Fruit fly (Drosophila melanogaster): ENCODE data around the gene CG3108.

The CG3108 gene

DNA sequence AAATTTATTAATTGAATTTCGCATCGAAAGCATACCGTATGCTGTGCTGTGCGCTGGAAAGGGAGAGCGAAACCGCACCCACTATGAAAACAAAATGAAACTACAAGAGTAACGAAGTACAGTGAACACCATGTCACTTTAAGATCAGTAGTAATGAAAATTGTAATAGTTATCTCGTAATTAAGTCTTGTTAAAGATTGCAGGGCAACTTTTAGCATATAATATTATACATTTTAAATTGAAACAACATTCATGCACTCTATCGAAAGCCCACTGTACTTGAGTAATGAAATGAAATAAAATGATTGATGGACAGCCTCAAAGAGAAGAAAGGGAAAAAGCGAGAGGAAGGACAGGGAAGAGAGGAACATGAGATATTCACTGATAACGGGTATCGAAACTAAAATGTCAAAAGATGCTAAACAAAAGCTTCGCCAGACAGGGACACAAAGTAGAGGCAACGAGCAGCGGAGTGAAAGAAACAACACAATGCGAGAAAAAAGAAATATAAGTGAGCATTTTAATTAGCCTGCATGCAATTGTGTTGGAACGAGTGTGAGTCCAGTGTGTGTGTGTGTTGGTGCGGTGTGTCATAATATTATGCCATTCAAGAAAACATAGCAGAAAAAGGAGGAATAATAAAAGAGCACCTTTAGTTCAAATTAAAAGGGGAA, 46.0 kb downstream of the CG3108 start (continued):
- TF ChIP-seq aop (GFP tag; IDR thresholded peaks at IDR 0.05), result no peak
- peak; percentile 69; the same call in 1 of the 2 replicates for TF ChIP-seq CG16779 (GFP tag; IDR thresholded peaks at IDR 0.05)
- TF ChIP-seq sug (tag; optimal IDR thresholded peaks at IDR 0.05), result peak; percentile 26
- TF ChIP-seq BEAF-32 (GFP tag; optimal IDR thresholded peaks at IDR 0.05), result no peak
- TF ChIP-seq CG6791 (GFP tag; IDR thresholded peaks at IDR 0.05; ENCODE audit: partially characterized antibody), result no peak
- TF ChIP-seq CG31224 (GFP tag; IDR thresholded peaks at IDR 0.05), result no peak
- TF ChIP-seq Ssrp (tag; optimal IDR thresholded peaks at IDR 0.05), result peak; percentile 75
- no peak for TF ChIP-seq Dip2 (GFP tag; IDR thresholded peaks at IDR 0.05)
- TF ChIP-seq Fer2 (tag; optimal IDR thresholded peaks at IDR 0.05), result peak; percentile 36
- peak; percentile 51; the same call in 1 of the 2 replicates for TF ChIP-seq E2f2 (GFP tag; IDR thresholded peaks at IDR 0.05)
- TF ChIP-seq btn (GFP tag; optimal IDR thresholded peaks at IDR 0.05), result no peak
- peak; percentile 15 for TF ChIP-seq CG12236 (GFP tag; optimal IDR thresholded peaks at IDR 0.05)
- peak; percentile 78 for TF ChIP-seq CG31441 (GFP tag; IDR thresholded peaks at IDR 0.05)
- no peak for TF ChIP-seq gt (GFP tag; IDR thresholded peaks at IDR 0.05)
- TF ChIP-seq CG4707 (GFP tag; optimal IDR thresholded peaks at IDR 0.05), result peak; percentile 54
- TF ChIP-seq kay (GFP tag; optimal IDR thresholded peaks at IDR 0.05), result peak; percentile 33
- TF ChIP-seq lilli (GFP tag; optimal IDR thresholded peaks at IDR 0.05), result peak; percentile 85
- TF ChIP-seq dm (GFP tag; optimal IDR thresholded peaks at IDR 0.05), result no peak
- peak; percentile 41; the same call in 1 of the 3 replicates for TF ChIP-seq CG11093 (GFP tag; IDR thresholded peaks at IDR 0.05)
- no peak for TF ChIP-seq repo (GFP tag; optimal IDR thresholded peaks at IDR 0.05)
- peak; percentile 3 for TF ChIP-seq HHEX (GFP tag; optimal IDR thresholded peaks at IDR 0.05)
- peak; percentile 73 for TF ChIP-seq dmrt11E (tag; optimal IDR thresholded peaks at IDR 0.05)
- peak; percentile 61 for TF ChIP-seq CG4424 (GFP tag; optimal IDR thresholded peaks at IDR 0.05)
- peak; percentile 70 for TF ChIP-seq B-H1 (GFP tag; IDR thresholded peaks at IDR 0.05)
- peak; percentile 31 for TF ChIP-seq nau (GFP tag; optimal IDR thresholded peaks at IDR 0.05)
- TF ChIP-seq sqz (GFP tag; optimal IDR thresholded peaks at IDR 0.05), result no peak
- TF ChIP-seq klu (GFP tag; IDR thresholded peaks at IDR 0.05), result 0 out of 2 replicates have a peak, but pooled peaks have one; percentile 32
- peak; percentile 74; the same call in 2 of the 3 replicates for TF ChIP-seq gce (GFP tag; IDR thresholded peaks at IDR 0.05)
- TF ChIP-seq Hand (GFP tag; optimal IDR thresholded peaks at IDR 0.05), result peak; percentile 59
- TF ChIP-seq wek (GFP tag; optimal IDR thresholded peaks at IDR 0.05), result peak; percentile 14
- peak; percentile 72 for TF ChIP-seq dimm (GFP tag; IDR thresholded peaks at IDR 0.05)
- peak; percentile 86 for TF ChIP-seq Oli (tag; optimal IDR thresholded peaks at IDR 0.05)
- peak; percentile 58 for TF ChIP-seq chn (GFP tag; optimal IDR thresholded peaks at IDR 0.05)
- TF ChIP-seq zf30C (GFP tag; optimal IDR thresholded peaks at IDR 0.05), result no peak
- peak; percentile 84 for TF ChIP-seq CG13424 (tag; optimal IDR thresholded peaks at IDR 0.05)
- TF ChIP-seq CG6689 (GFP tag; IDR thresholded peaks at IDR 0.05), result peak; percentile 83
- TF ChIP-seq cato (GFP tag; optimal IDR thresholded peaks at IDR 0.05; ENCODE audit: borderline replicate concordance), result no peak
- TF ChIP-seq trh (GFP tag; optimal IDR thresholded peaks at IDR 0.05), result no peak
- TF ChIP-seq Dp (GFP tag; optimal IDR thresholded peaks at IDR 0.05), result no peak
- TF ChIP-seq CG10565 (GFP tag; optimal IDR thresholded peaks at IDR 0.05), result no peak
- TF ChIP-seq da (GFP tag; optimal IDR thresholded peaks at IDR 0.05), result no peak
- peak; percentile 76 for TF ChIP-seq gcm (GFP tag; optimal IDR thresholded peaks at IDR 0.05)
- TF ChIP-seq CG2199 (GFP tag; IDR thresholded peaks at IDR 0.05), result no peak; the same call in 2 of the 3 replicates
- no peak for TF ChIP-seq Ets65A (GFP tag)
- no peak for TF ChIP-seq Doc2 (GFP tag; IDR thresholded peaks at IDR 0.05)
- TF ChIP-seq sr (GFP tag; IDR thresholded peaks at IDR 0.05), result 0 out of 3 replicates have a peak, but pooled peaks have one; percentile 42
- TF ChIP-seq CG2889 (GFP tag; IDR thresholded peaks at IDR 0.05), result peak; percentile 72; the same call in 2 of the 3 replicates
- TF ChIP-seq CG6683 (GFP tag; optimal IDR thresholded peaks at IDR 0.05), result peak; percentile 29
- TF ChIP-seq CG10274 (GFP tag; optimal IDR thresholded peaks at IDR 0.05), result no peak
- peak; percentile 77 for TF ChIP-seq CoRest (tag; optimal IDR thresholded peaks at IDR 0.05)

All from whole organism, embryonic.